Fruit fly (Drosophila melanogaster): Measurements from ENCODE around the gene Smvt.
A peak's percentile ranks its signal among the peaks of the same experiment; 100 is the strongest.

- TF ChIP-seq tai (GFP tag; optimal IDR thresholded peaks at IDR 0.05) (no peak), Hr78 (GFP tag; optimal IDR thresholded peaks at IDR 0.05) (no peak), ey (GFP tag; optimal IDR thresholded peaks at IDR 0.05) (peak; percentile 12), Abd-B (GFP tag; optimal IDR thresholded peaks at IDR 0.05) (no peak), dsf (GFP tag; optimal IDR thresholded peaks at IDR 0.05; ENCODE audit: borderline replicate concordance) (no peak), h (GFP tag; optimal IDR thresholded peaks at IDR 0.05) (peak; percentile 26), pan (optimal IDR thresholded peaks at IDR 0.05) (no peak)
These were observed 36.6 kb downstream of the Smvt start for dm6 chr3R:31724580-31725320.

Measured in whole organism, wandering third instar larva.